Worm (Caenorhabditis elegans) whole organism, young adult: ENCODE measurements around the gene phyh-1.

ENCODE experiments used
- C06A6.2 ChIP-seq: fragments of 200-800 bp; sonication (Bioruptor generic); conservative IDR thresholded peaks from 2 replicates; pipeline ENCODE4 v1.3.6; 2022; ENCODE audit warnings: missing genetic modification characterization, missing compliant biosample characterization
- C17E4.6 ChIP-seq: fragments of 200-800 bp; sonication (Bioruptor generic); IDR thresholded peaks from 2 replicates; pipeline ENCODE4 v1.3.6; 2022; ENCODE audit warnings: missing genetic modification reagents, missing genetic modification characterization, missing compliant biosample characterization
- T07F8.4 ChIP-seq: sonication (generic microtip); optimal IDR thresholded peaks from 2 replicates; lab custom pipeline; 2016; ENCODE audit warnings: mild to moderate bottlenecking, missing genetic modification characterization, moderate library complexity, missing compliant biosample characterization
- ceh-100 ChIP-seq: fragments of 200-800 bp; sonication (Bioruptor generic); IDR thresholded peaks from 2 replicates; pipeline ENCODE4 v1.3.6; 2022; ENCODE audit warnings: missing genetic modification reagents, missing genetic modification characterization, missing compliant biosample characterization
- dox-1 ChIP-seq: fragments of 200-800 bp; sonication (Bioruptor generic); IDR thresholded peaks from 2 replicates; pipeline ENCODE4 v1.3.6; 2022; ENCODE audit warnings: missing genetic modification reagents, missing genetic modification characterization, missing compliant biosample characterization
- egl-44 ChIP-seq: fragments of 200-800 bp; sonication (Bioruptor generic); IDR thresholded peaks from 2 replicates; pipeline ENCODE4 v1.3.6; 2022; ENCODE audit warnings: missing genetic modification reagents, missing genetic modification characterization, missing compliant biosample characterization
- him-1 ChIP-seq: sonication (generic microtip); optimal IDR thresholded peaks from 2 replicates; lab custom pipeline; 2016; ENCODE audit warnings: missing genotype, missing genetic modification reagents, missing genetic modification characterization, missing compliant biosample characterization
- hlh-12 ChIP-seq: sonication (generic microtip); optimal IDR thresholded peaks from 2 replicates; lab custom pipeline; 2016; ENCODE audit warnings: missing genetic modification characterization, missing compliant biosample characterization
- lsy-27 ChIP-seq: sonication (generic microtip); optimal IDR thresholded peaks from 2 replicates; lab custom pipeline; 2017; ENCODE audit warnings: missing genetic modification characterization, mild to moderate bottlenecking, missing compliant biosample characterization, antibody characterized with exemption, missing genotype, borderline replicate concordance; ENCODE audit not compliant: insufficient read depth
- mxl-1 ChIP-seq: sonication (generic microtip); optimal IDR thresholded peaks from 2 replicates; lab custom pipeline; 2016; ENCODE audit warnings: missing genetic modification characterization, missing compliant biosample characterization
- xnd-1 ChIP-seq: sonication (generic microtip); optimal IDR thresholded peaks from 2 replicates; lab custom pipeline; 2016; ENCODE audit warnings: missing genotype, missing genetic modification reagents, missing genetic modification characterization, missing compliant biosample characterization
- zim-3 ChIP-seq: sonication (generic microtip); optimal IDR thresholded peaks from 2 replicates; lab custom pipeline; 2017; ENCODE audit warnings: mild to moderate bottlenecking, missing genetic modification characterization, moderate library complexity, missing compliant biosample characterization
- ztf-28 ChIP-seq: fragments of 200-800 bp; sonication (Bioruptor generic); IDR thresholded peaks from 2 replicates; pipeline ENCODE4 v1.3.6; 2022; ENCODE audit warnings: missing genetic modification reagents, missing genetic modification characterization, missing compliant biosample characterization

DNA sequence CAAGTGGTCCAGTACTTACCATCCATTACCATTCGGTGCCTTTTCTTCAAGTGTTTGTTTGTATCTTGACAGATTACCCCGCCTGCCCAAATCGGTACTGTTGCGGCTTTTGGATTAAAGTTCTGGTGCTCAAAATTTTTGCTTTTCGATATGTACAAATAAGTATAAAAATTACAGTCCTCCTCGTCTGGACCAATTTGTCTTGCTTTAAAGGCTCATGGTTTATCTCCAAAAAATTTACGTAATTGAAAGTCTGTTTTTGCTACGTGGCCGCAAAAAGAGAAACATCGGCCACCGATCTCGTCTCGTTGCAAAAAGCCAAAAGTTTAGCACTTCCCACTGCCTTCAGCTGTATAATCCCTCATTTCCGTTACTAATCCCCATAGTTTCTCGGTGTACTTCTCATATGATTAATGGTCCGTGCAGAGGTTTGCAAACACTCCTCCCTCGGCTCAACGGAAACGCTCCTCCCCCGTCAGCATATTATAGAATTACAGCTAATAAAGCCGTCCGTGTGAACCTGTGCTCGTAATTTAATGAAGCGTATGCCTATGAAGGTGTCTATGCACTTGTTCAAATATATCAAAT is 8.2 kb upstream of the phyh-1 start:
- TF ChIP-seq lsy-27 (tag; lab: Kevin White, UChicago): no peak
- no peak for TF ChIP-seq ceh-100 (GFP tag; lab: Robert Waterston, UW)
- TF ChIP-seq egl-44 (GFP tag; lab: Robert Waterston, UW): no peak
- TF ChIP-seq xnd-1: no peak
- no peak for TF ChIP-seq mxl-1 (tag; lab: Kevin White, UChicago)
- TF ChIP-seq ztf-28 (GFP tag; lab: Robert Waterston, UW): no peak
- no peak for TF ChIP-seq C06A6.2
- no peak for TF ChIP-seq C17E4.6 (GFP tag; lab: Robert Waterston, UW)
- TF ChIP-seq him-1 (tag; lab: Kevin White, UChicago): no peak
- no peak for TF ChIP-seq dox-1 (GFP tag; lab: Robert Waterston, UW)
- TF ChIP-seq T07F8.4: no peak
- no peak for TF ChIP-seq hlh-12 (tag; lab: Kevin White, UChicago)
- no peak for TF ChIP-seq zim-3 (tag; lab: Kevin White, UChicago)
